Worm (Caenorhabditis elegans): ENCODE results near the gene Y102A11A.2.

DNA sequence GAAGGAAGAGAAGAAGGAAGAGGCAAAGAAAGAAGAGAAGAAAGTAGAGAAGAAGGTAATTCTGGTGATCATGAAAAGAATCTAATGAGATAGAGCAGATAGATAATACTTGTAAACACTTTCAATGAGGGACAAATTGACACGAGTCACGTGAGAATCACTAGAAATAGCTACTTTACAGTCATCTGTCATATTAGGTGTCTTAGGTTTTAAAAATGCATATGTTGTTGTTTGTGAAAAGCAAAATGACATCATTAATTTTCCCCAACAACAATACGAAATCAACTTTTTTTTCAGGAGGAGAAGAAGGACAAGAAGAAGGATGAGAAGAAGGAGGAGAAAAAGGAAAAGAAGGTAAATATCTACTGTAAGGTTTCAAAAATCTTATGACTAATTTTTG is 48.7 kb downstream of the Y102A11A.2 start:
- TF ChIP-seq him-1 (tag; optimal IDR thresholded peaks at IDR 0.05) = no peak
- no peak for TF ChIP-seq dao-5 (tag; optimal IDR thresholded peaks at IDR 0.05)
- TF ChIP-seq W03F9.2 (tag; optimal IDR thresholded peaks at IDR 0.05) = no peak
